Fruit fly (Drosophila melanogaster) whole organism, embryonic: ENCODE results near the gene CG3630.

Experiments
- BtbVII ChIP-seq: fragments of 200-800 bp; sonication (Bioruptor generic); optimal IDR thresholded peaks from 3 replicates; lab custom pipeline; 2017; ENCODE audit warnings: missing biosample characterization, mild to moderate bottlenecking, missing genetic modification characterization
- CG10462 ChIP-seq: fragments of 200-800 bp; sonication (Bioruptor generic); optimal IDR thresholded peaks from 2 replicates; lab custom pipeline; 2016; ENCODE audit warnings: missing biosample characterization, missing genetic modification characterization
- CG14441 ChIP-seq: fragments of 200-800 bp; sonication (Bioruptor generic); IDR thresholded peaks from 2 replicates; pipeline ENCODE4 v1.3.6; 2022; ENCODE audit warnings: missing biosample characterization, missing genetic modification characterization
- CG15479 ChIP-seq: fragments of 200-800 bp; sonication (Bioruptor generic); optimal IDR thresholded peaks from 3 replicates; lab custom pipeline; 2019; ENCODE audit warnings: missing biosample characterization, mild to moderate bottlenecking, missing genetic modification characterization, moderate library complexity
- CG16813 ChIP-seq: fragments of 200-800 bp; sonication (Bioruptor generic); IDR thresholded peaks from 3 replicates; pipeline ENCODE4 v1.3.6; 2022; ENCODE audit warnings: missing biosample characterization, missing genetic modification characterization; ENCODE audit not compliant: partially characterized antibody
- CG17829 ChIP-seq: fragments of 200-800 bp; optimal IDR thresholded peaks from 2 replicates; lab custom pipeline; 2019; ENCODE audit warnings: missing biosample characterization, mild to moderate bottlenecking, missing genetic modification characterization, moderate library complexity
- CG18476 ChIP-seq: fragments of 200-800 bp; sonication (Bioruptor generic); optimal IDR thresholded peaks from 2 replicates; lab custom pipeline; 2016; ENCODE audit warnings: missing biosample characterization, mild to moderate bottlenecking, missing genetic modification characterization
- CG18764 ChIP-seq: fragments of 200-800 bp; sonication (Bioruptor generic); optimal IDR thresholded peaks from 3 replicates; lab custom pipeline; 2016; ENCODE audit warnings: missing biosample characterization, missing genetic modification characterization
- CG2116 ChIP-seq: fragments of 200-800 bp; sonication (Bioruptor generic); optimal IDR thresholded peaks from 3 replicates; lab custom pipeline; 2018; ENCODE audit warnings: missing biosample characterization, mild to moderate bottlenecking, missing genetic modification characterization
- CG31441 ChIP-seq: fragments of 200-800 bp; sonication (Bioruptor generic); IDR thresholded peaks from 2 replicates; pipeline ENCODE4 v1.3.6; 2022; ENCODE audit warnings: missing biosample characterization, missing genetic modification characterization
- CG33557 ChIP-seq: fragments of 200-800 bp; sonication (Bioruptor generic); optimal IDR thresholded peaks from 2 replicates; lab custom pipeline; 2019; ENCODE audit warnings: missing biosample characterization, mild to moderate bottlenecking, missing genetic modification characterization, moderate library complexity
- CG3407 ChIP-seq: fragments of 200-800 bp; sonication (Bioruptor generic); optimal IDR thresholded peaks from 2 replicates; lab custom pipeline; 2018; ENCODE audit warnings: missing biosample characterization, mild to moderate bottlenecking, missing genetic modification characterization
- CG4854 ChIP-seq: fragments of 200-800 bp; sonication (Bioruptor generic); optimal IDR thresholded peaks from 2 replicates; lab custom pipeline; 2016; ENCODE audit warnings: missing biosample characterization, missing genetic modification characterization, inconsistent platforms
- CG6254 ChIP-seq: fragments of 200-800 bp; sonication (Bioruptor generic); optimal IDR thresholded peaks from 3 replicates; lab custom pipeline; 2017; ENCODE audit warnings: mild to moderate bottlenecking, missing biosample characterization, missing genetic modification reagents, missing genetic modification characterization
- CG7928 ChIP-seq: fragments of 200-800 bp; sonication (Bioruptor generic); optimal IDR thresholded peaks from 2 replicates; lab custom pipeline; 2017; ENCODE audit warnings: missing biosample characterization, mild to moderate bottlenecking, missing genetic modification characterization
- D19B ChIP-seq: fragments of 200-800 bp; sonication (Bioruptor generic); optimal IDR thresholded peaks from 2 replicates; lab custom pipeline; 2017; ENCODE audit warnings: missing biosample characterization, mild to moderate bottlenecking, missing genetic modification characterization
- Dad ChIP-seq: fragments of 200-800 bp; sonication (Bioruptor generic); optimal IDR thresholded peaks from 3 replicates; lab custom pipeline; 2016; ENCODE audit warnings: missing biosample characterization, missing genetic modification characterization
- Deaf1 ChIP-seq: fragments of 200-800 bp; optimal IDR thresholded peaks from 3 replicates; lab custom pipeline; 2019; ENCODE audit warnings: missing biosample characterization, mild to moderate bottlenecking, missing genetic modification characterization, moderate library complexity
- Doc2 ChIP-seq: fragments of 200-800 bp; sonication (Bioruptor generic); IDR thresholded peaks from 2 replicates; pipeline ENCODE4 v1.3.6; 2022; ENCODE audit warnings: missing biosample characterization, missing genetic modification characterization
- Elba2 ChIP-seq: fragments of 200-800 bp; sonication (Bioruptor generic); optimal IDR thresholded peaks from 3 replicates; lab custom pipeline; 2016; ENCODE audit warnings: missing biosample characterization, missing genetic modification characterization
- Fer1 ChIP-seq: fragments of 200-800 bp; sonication (Bioruptor generic); optimal IDR thresholded peaks from 2 replicates; lab custom pipeline; 2017; ENCODE audit warnings: missing biosample characterization, mild to moderate bottlenecking, missing genetic modification characterization
- Gug ChIP-seq: fragments of 200-800 bp; sonication (Bioruptor generic); IDR thresholded peaks from 4 replicates; pipeline ENCODE4 v1.3.6; 2022; ENCODE audit warnings: missing biosample characterization, missing genetic modification characterization
- HLHmδ ChIP-seq: fragments of 200-800 bp; sonication (Bioruptor generic); optimal IDR thresholded peaks from 2 replicates; lab custom pipeline; 2018; ENCODE audit warnings: missing biosample characterization, mild to moderate bottlenecking, missing genetic modification characterization, moderate library complexity
- NC2α ChIP-seq: fragments of 200-800 bp; sonication (Bioruptor generic); optimal IDR thresholded peaks from 2 replicates; lab custom pipeline; 2016; ENCODE audit warnings: missing biosample characterization, missing genetic modification characterization
- NFAT ChIP-seq: fragments of 200-800 bp; sonication (Bioruptor generic); IDR thresholded peaks from 2 replicates; pipeline ENCODE4 v1.3.6; 2022; ENCODE audit warnings: missing biosample characterization, missing genetic modification characterization
- Tbp ChIP-seq: fragments of >200 bp; optimal IDR thresholded peaks from 2 replicates; lab custom pipeline; 2018; ENCODE audit warnings: missing biosample characterization, missing genetic modification characterization
- Vsx1 ChIP-seq: fragments of 200-800 bp; sonication (Bioruptor generic); optimal IDR thresholded peaks from 2 replicates; lab custom pipeline; 2017; ENCODE audit warnings: missing biosample characterization, mild to moderate bottlenecking, missing genetic modification characterization, missing genetic modification reagents
- Xbp1 ChIP-seq: fragments of 200-800 bp; sonication (Bioruptor generic); optimal IDR thresholded peaks from 3 replicates; lab custom pipeline; 2016; ENCODE audit warnings: missing biosample characterization, mild to moderate bottlenecking, missing genetic modification characterization
- Xrp1 ChIP-seq: fragments of 200-800 bp; sonication (Bioruptor generic); IDR thresholded peaks from 2 replicates; pipeline ENCODE4 v1.3.6; 2022; ENCODE audit warnings: missing biosample characterization, missing genetic modification characterization
- abd-A ChIP-seq: fragments of 200-800 bp; sonication (Bioruptor generic); optimal IDR thresholded peaks from 3 replicates; lab custom pipeline; 2019; ENCODE audit warnings: missing biosample characterization, mild to moderate bottlenecking, missing genetic modification characterization, moderate library complexity
- ac ChIP-seq: fragments of 200-800 bp; sonication (Bioruptor generic); optimal IDR thresholded peaks from 3 replicates; lab custom pipeline; 2017; ENCODE audit warnings: missing biosample characterization, mild to moderate bottlenecking, missing genetic modification characterization
- cas ChIP-seq: fragments of 200-800 bp; sonication (Bioruptor generic); IDR thresholded peaks from 2 replicates; pipeline ENCODE4 v1.3.6; 2022; ENCODE audit warnings: missing biosample characterization, missing genetic modification characterization
- chm ChIP-seq: fragments of 200-800 bp; sonication (Bioruptor generic); IDR thresholded peaks from 2 replicates; pipeline ENCODE4 v1.3.6; 2022; ENCODE audit warnings: missing biosample characterization, missing genetic modification characterization
- crc ChIP-seq: fragments of 200-800 bp; sonication (Bioruptor generic); optimal IDR thresholded peaks from 2 replicates; lab custom pipeline; 2016; ENCODE audit warnings: missing biosample characterization, missing genetic modification characterization
- dimm ChIP-seq: fragments of 200-800 bp; sonication (Bioruptor generic); IDR thresholded peaks from 2 replicates; pipeline ENCODE4 v1.3.6; 2022; ENCODE audit warnings: missing biosample characterization, missing genetic modification characterization
- dysf ChIP-seq: fragments of 200-800 bp; sonication (Bioruptor generic); IDR thresholded peaks from 3 replicates; pipeline ENCODE4 v1.3.6; 2022; ENCODE audit warnings: missing biosample characterization, missing genetic modification characterization
- exex ChIP-seq: fragments of 200-800 bp; sonication (Bioruptor generic); optimal IDR thresholded peaks from 4 replicates; lab custom pipeline; 2018; ENCODE audit warnings: missing biosample characterization, mild to moderate bottlenecking, missing genetic modification characterization, moderate library complexity
- lab ChIP-seq: fragments of 200-800 bp; sonication (Bioruptor generic); optimal IDR thresholded peaks from 3 replicates; lab custom pipeline; 2017; ENCODE audit warnings: missing biosample characterization, missing genetic modification characterization, mild to moderate bottlenecking, moderate library complexity, missing genetic modification reagents
- lbe ChIP-seq: fragments of 200-800 bp; sonication (Bioruptor generic); optimal IDR thresholded peaks from 2 replicates; lab custom pipeline; 2016; ENCODE audit warnings: missing biosample characterization, mild to moderate bottlenecking, missing genetic modification characterization
- mirr ChIP-seq: fragments of 200-800 bp; sonication (Bioruptor generic); optimal IDR thresholded peaks from 3 replicates; lab custom pipeline; 2018; ENCODE audit warnings: missing biosample characterization, mild to moderate bottlenecking, missing genetic modification characterization
- p53 ChIP-seq: fragments of 200-800 bp; sonication (Bioruptor generic); optimal IDR thresholded peaks from 2 replicates; lab custom pipeline; 2016; ENCODE audit warnings: missing biosample characterization, missing genetic modification characterization
- pum ChIP-seq: fragments of 200-800 bp; sonication (Bioruptor generic); optimal IDR thresholded peaks from 2 replicates; lab custom pipeline; 2016; ENCODE audit warnings: missing biosample characterization, missing genetic modification characterization
- repo ChIP-seq: fragments of 200-800 bp; sonication (Bioruptor generic); optimal IDR thresholded peaks from 2 replicates; lab custom pipeline; 2016; ENCODE audit warnings: missing biosample characterization, missing genetic modification characterization
- schlank ChIP-seq: fragments of 200-800 bp; sonication (Bioruptor generic); optimal IDR thresholded peaks from 2 replicates; lab custom pipeline; 2018; ENCODE audit warnings: missing biosample characterization, mild to moderate bottlenecking, missing genetic modification characterization
- sisA ChIP-seq: fragments of 200-800 bp; sonication (Bioruptor generic); IDR thresholded peaks from 2 replicates; pipeline ENCODE4 v1.3.6; 2022; ENCODE audit warnings: missing biosample characterization, missing genetic modification characterization
- slou ChIP-seq: fragments of 200-800 bp; sonication (Bioruptor generic); optimal IDR thresholded peaks from 3 replicates; lab custom pipeline; 2016; ENCODE audit warnings: missing biosample characterization, missing genetic modification characterization
- ttk ChIP-seq: fragments of 200-800 bp; sonication (Bioruptor generic); IDR thresholded peaks from 2 replicates; pipeline ENCODE4 v2.1.2; 2022; ENCODE audit warnings: missing biosample characterization, missing genetic modification characterization
- vfl ChIP-seq: fragments of 200-800 bp; sonication (Bioruptor generic); optimal IDR thresholded peaks from 2 replicates; lab custom pipeline; 2016; ENCODE audit warnings: missing biosample characterization, missing genetic modification characterization
- wdn ChIP-seq: fragments of 200-800 bp; sonication (Bioruptor generic); IDR thresholded peaks from 2 replicates; pipeline ENCODE4 v1.3.6; 2022; ENCODE audit warnings: missing biosample characterization, missing genetic modification characterization
- z ChIP-seq: fragments of 200-800 bp; sonication (Bioruptor generic); IDR thresholded peaks from 3 replicates; pipeline ENCODE4 v1.3.6; 2022; ENCODE audit warnings: missing biosample characterization, missing genetic modification characterization

CG3630 gene

DNA sequence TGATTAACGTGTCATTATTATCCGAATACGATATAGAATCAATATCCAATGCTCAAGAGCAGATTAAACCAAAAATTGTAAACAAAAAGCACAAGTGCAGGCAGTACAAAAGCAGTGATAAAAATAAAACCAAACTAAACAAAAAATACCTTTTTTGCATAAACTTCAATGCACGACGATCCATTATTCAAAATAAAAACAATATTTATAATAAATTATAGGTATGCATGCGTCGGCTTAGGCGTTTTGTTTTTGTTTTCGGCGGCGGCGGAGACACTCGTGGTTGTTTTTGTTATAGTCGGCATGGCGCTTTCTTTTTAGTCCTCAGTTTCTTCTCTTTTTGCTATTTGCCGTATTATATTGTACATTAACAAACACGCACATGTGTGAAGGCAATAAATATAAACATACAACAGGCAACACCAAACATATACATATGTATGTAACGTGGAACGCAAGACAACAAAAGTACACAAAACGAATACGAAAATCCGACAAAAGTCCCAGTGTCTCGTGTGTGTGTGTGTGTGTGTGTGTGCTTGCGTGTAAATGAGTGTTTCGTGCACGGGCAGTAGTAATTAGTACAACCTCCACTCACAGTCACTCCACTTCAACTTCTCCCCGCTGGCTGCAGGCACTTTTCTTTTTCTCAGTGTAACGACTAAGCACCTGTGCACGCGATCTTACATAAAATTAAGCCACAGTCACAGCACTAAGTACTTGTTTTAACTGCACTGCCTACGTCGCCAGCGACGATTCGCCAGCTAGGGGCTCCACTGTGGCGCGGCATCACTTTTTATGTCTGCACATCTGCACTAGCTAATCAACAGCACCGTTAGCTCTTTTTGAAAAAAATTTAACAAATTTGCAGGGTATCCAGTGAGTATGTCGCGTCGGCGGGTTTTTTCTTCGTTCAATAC, 25.9 kb upstream of the CG3630 start (continued):
- TF ChIP-seq Fer1 (GFP tag; lab: Kevin White, UChicago) (no peak), CG18476 (GFP tag; lab: Kevin White, UChicago) (no peak), BtbVII (GFP tag; lab: Kevin White, UChicago) (no peak), Elba2 (GFP tag; lab: Kevin White, UChicago) (no peak), CG7928 (GFP tag; lab: Kevin White, UChicago) (no peak), dysf (GFP tag; lab: Robert Waterston, UW) (peak; percentile 68), sisA (GFP tag; lab: Robert Waterston, UW) (no peak; the same call in none of the 2 replicates), p53 (GFP tag; lab: Kevin White, UChicago) (peak; percentile 38), lab (peak; percentile 6), CG3407 (no peak), CG10462 (no peak), Xbp1 (peak; percentile 47), lbe (GFP tag; lab: Kevin White, UChicago) (no peak), slou (no peak), CG31441 (GFP tag; lab: Robert Waterston, UW) (no peak), CG16813 (no peak), CG17829 (no peak), Xrp1 (GFP tag; lab: Robert Waterston, UW) (no peak; the same call in 1 of the 2 replicates), abd-A (tag; lab: Kevin White, UChicago) (no peak), vfl (GFP tag; lab: Kevin White, UChicago) (no peak), exex (tag; lab: Kevin White, UChicago) (peak; percentile 28), chm (GFP tag; lab: Robert Waterston, UW) (no peak), mirr (GFP tag; lab: Kevin White, UChicago) (no peak), CG14441 (GFP tag; lab: Robert Waterston, UW) (peak; percentile 75), ac (GFP tag; lab: Kevin White, UChicago) (no peak), NFAT (GFP tag; lab: Robert Waterston, UW) (0 out of 2 replicates have a peak, but pooled peaks have one; percentile 22), CG33557 (GFP tag; lab: Kevin White, UChicago) (no peak), CG4854 (no peak), HLHmδ (GFP tag; lab: Kevin White, UChicago) (peak; percentile 11), ttk (GFP tag; lab: Robert Waterston, UW) (no peak), Gug (GFP tag; lab: Robert Waterston, UW) (peak; percentile 65; the same call in 3 of the 4 replicates), Deaf1 (tag; lab: Kevin White, UChicago) (no peak), Tbp (GFP tag; lab: Kevin White, UChicago) (no peak), repo (no peak), crc (GFP tag; lab: Kevin White, UChicago) (no peak), dimm (GFP tag; lab: Robert Waterston, UW) (no peak), schlank (tag; lab: Kevin White, UChicago) (no peak), D19B (GFP tag; lab: Kevin White, UChicago) (peak; percentile 69), wdn (GFP tag; lab: Robert Waterston, UW) (no peak), CG6254 (GFP tag; lab: Kevin White, UChicago) (no peak), CG15479 (no peak), NC2α (GFP tag; lab: Kevin White, UChicago) (no peak), Dad (GFP tag; lab: Kevin White, UChicago) (no peak), CG18764 (GFP tag; lab: Kevin White, UChicago) (no peak), Vsx1 (peak; percentile 85), CG2116 (GFP tag; lab: Kevin White, UChicago) (no peak), cas (GFP tag; lab: Robert Waterston, UW) (no peak), pum (GFP tag; lab: Kevin White, UChicago) (no peak), z (peak; percentile 20; the same call in 1 of the 3 replicates), Doc2 (GFP tag; lab: Robert Waterston, UW) (no peak)
